Fruit fly (Drosophila melanogaster): Measurements from ENCODE around the gene CG4199.

CG4199 gene

dm6 chrX:2076412-2077357 lies 3.4 kb upstream of the CG4199 start, which contains the start of gene CG4025:
Gene CG4025, plus strand, starts transcription at chrX:2076966.
- TF ChIP-seq Mnt (GFP tag; optimal IDR thresholded peaks at IDR 0.05) (peak; percentile 10), CG14711 (tag; optimal IDR thresholded peaks at IDR 0.05) (no peak), pad (GFP tag; optimal IDR thresholded peaks at IDR 0.05) (peak; percentile 99), CG5204 (GFP tag; optimal IDR thresholded peaks at IDR 0.05) (no peak), CG11617 (GFP tag; optimal IDR thresholded peaks at IDR 0.05) (no peak), cnc (optimal IDR thresholded peaks at IDR 0.05) (no peak), CG12768 (GFP tag; optimal IDR thresholded peaks at IDR 0.05) (no peak), Crg-1 (GFP tag; optimal IDR thresholded peaks at IDR 0.05) (no peak), ovo (GFP tag; optimal IDR thresholded peaks at IDR 0.05) (peak; percentile 56), Hr96 (GFP tag; optimal IDR thresholded peaks at IDR 0.05) (no peak), cic (GFP tag; optimal IDR thresholded peaks at IDR 0.05) (no peak), CG33017 (tag; optimal IDR thresholded peaks at IDR 0.05) (no peak)

dm6 chrX:2075846-2076377 lies 2.6 kb upstream of the CG4199 start, which contains the start of gene CG4045:
Gene CG4045, minus strand, starts transcription at chrX:2075900.
- no peak for TF ChIP-seq cnc (optimal IDR thresholded peaks at IDR 0.05)
- TF ChIP-seq bab1 (GFP tag; optimal IDR thresholded peaks at IDR 0.05): peak; percentile 79
- peak; percentile 26 for TF ChIP-seq Mnt (GFP tag; optimal IDR thresholded peaks at IDR 0.05)
- no peak for TF ChIP-seq Hr96 (GFP tag; optimal IDR thresholded peaks at IDR 0.05)
- TF ChIP-seq CG14711 (tag; optimal IDR thresholded peaks at IDR 0.05): peak; percentile 39
- peak; percentile 55 for TF ChIP-seq CG7101 (tag; optimal IDR thresholded peaks at IDR 0.05)
- TF ChIP-seq kay (GFP tag; ENCODE audit: borderline replicate concordance): no peak
- peak; percentile 68 for TF ChIP-seq ovo (GFP tag; optimal IDR thresholded peaks at IDR 0.05)
- TF ChIP-seq tj (GFP tag; optimal IDR thresholded peaks at IDR 0.05): peak; percentile 14
- peak; percentile 33 for TF ChIP-seq CG11617 (GFP tag; optimal IDR thresholded peaks at IDR 0.05)
- TF ChIP-seq CG33017 (tag; optimal IDR thresholded peaks at IDR 0.05): no peak
- no peak for TF ChIP-seq CG12768 (GFP tag; optimal IDR thresholded peaks at IDR 0.05)
- no peak for TF ChIP-seq Clk (GFP tag; optimal IDR thresholded peaks at IDR 0.05)
- TF ChIP-seq cic (GFP tag; optimal IDR thresholded peaks at IDR 0.05): no peak
- TF ChIP-seq CG5204 (GFP tag; optimal IDR thresholded peaks at IDR 0.05): no peak
- no peak for TF ChIP-seq toe (GFP tag; optimal IDR thresholded peaks at IDR 0.05)

dm6 chrX:2071878-2072817 lies 1.1 kb downstream of the CG4199 start, which contains the start of gene Rtca:
Gene Rtca, plus strand, starts transcription at chrX:2072413.
- TF ChIP-seq CG11617 (GFP tag; optimal IDR thresholded peaks at IDR 0.05) (peak; percentile 73), CG33017 (tag; optimal IDR thresholded peaks at IDR 0.05) (peak; percentile 21), Clk (GFP tag; optimal IDR thresholded peaks at IDR 0.05) (no peak), CG1620 (GFP tag; optimal IDR thresholded peaks at IDR 0.05) (no peak), cnc (optimal IDR thresholded peaks at IDR 0.05) (no peak), toe (GFP tag; optimal IDR thresholded peaks at IDR 0.05) (no peak), cic (GFP tag; optimal IDR thresholded peaks at IDR 0.05) (no peak), kay (GFP tag; ENCODE audit: borderline replicate concordance) (no peak), Hr96 (GFP tag; optimal IDR thresholded peaks at IDR 0.05) (peak; percentile 62), CG7045 (GFP tag; optimal IDR thresholded peaks at IDR 0.05) (peak; percentile 49), CG14711 (tag; optimal IDR thresholded peaks at IDR 0.05) (no peak), Crg-1 (GFP tag; optimal IDR thresholded peaks at IDR 0.05) (peak; percentile 12), ovo (GFP tag; optimal IDR thresholded peaks at IDR 0.05) (no peak), CG12768 (GFP tag; optimal IDR thresholded peaks at IDR 0.05) (peak; percentile 59), tj (GFP tag; optimal IDR thresholded peaks at IDR 0.05) (peak; percentile 19), CG7101 (tag; optimal IDR thresholded peaks at IDR 0.05) (peak; percentile 72), bab1 (GFP tag; optimal IDR thresholded peaks at IDR 0.05) (peak; percentile 9), Mnt (GFP tag; optimal IDR thresholded peaks at IDR 0.05) (peak; percentile 7), CG5204 (GFP tag; optimal IDR thresholded peaks at IDR 0.05) (no peak), pad (GFP tag; optimal IDR thresholded peaks at IDR 0.05) (peak; percentile 35)

dm6 chrX:2070708-2071063 lies 2.6 kb downstream of the CG4199 start:
- peak; percentile 64 for TF ChIP-seq CG1620 (GFP tag; optimal IDR thresholded peaks at IDR 0.05)
- TF ChIP-seq Clk (GFP tag; optimal IDR thresholded peaks at IDR 0.05): no peak
- peak in 1 of 2 experiments; percentile 83 for TF ChIP-seq cnc (optimal IDR thresholded peaks at IDR 0.05)
- TF ChIP-seq bab1 (GFP tag; optimal IDR thresholded peaks at IDR 0.05): peak; percentile 38
- peak; percentile 49 for TF ChIP-seq pad (GFP tag; optimal IDR thresholded peaks at IDR 0.05)
- TF ChIP-seq ovo (GFP tag; optimal IDR thresholded peaks at IDR 0.05): peak; percentile 24
- TF ChIP-seq Crg-1 (GFP tag; optimal IDR thresholded peaks at IDR 0.05): peak; percentile 41
- peak; percentile 69 for TF ChIP-seq CG7101 (tag; optimal IDR thresholded peaks at IDR 0.05)
- TF ChIP-seq kay (GFP tag; ENCODE audit: borderline replicate concordance): no peak
- no peak for TF ChIP-seq Mnt (GFP tag; optimal IDR thresholded peaks at IDR 0.05)
- TF ChIP-seq CG7045 (GFP tag; optimal IDR thresholded peaks at IDR 0.05): peak; percentile 55
- TF ChIP-seq CG5204 (GFP tag; optimal IDR thresholded peaks at IDR 0.05): no peak
- peak; percentile 83 for TF ChIP-seq Hr96 (GFP tag; optimal IDR thresholded peaks at IDR 0.05)
- peak; percentile 12 for TF ChIP-seq tj (GFP tag; optimal IDR thresholded peaks at IDR 0.05)
- no peak for TF ChIP-seq cic (GFP tag; optimal IDR thresholded peaks at IDR 0.05)
- TF ChIP-seq toe (GFP tag; optimal IDR thresholded peaks at IDR 0.05): peak; percentile 66
- TF ChIP-seq CG33017 (tag; optimal IDR thresholded peaks at IDR 0.05): peak; percentile 6
- TF ChIP-seq CG14711 (tag; optimal IDR thresholded peaks at IDR 0.05): peak; percentile 72
- peak; percentile 47 for TF ChIP-seq CG11617 (GFP tag; optimal IDR thresholded peaks at IDR 0.05)
- TF ChIP-seq CG12768 (GFP tag; optimal IDR thresholded peaks at IDR 0.05): peak; percentile 78

Measured in whole organism, adult.